Worm (Caenorhabditis elegans) whole organism, L3 larva: ENCODE results near the gene nhr-193.

Experiments
- R02D3.7 ChIP-seq: fragments of 150-350 bp; optimal IDR thresholded peaks from 2 replicates; lab custom pipeline; 2014; ENCODE audit warnings: missing biosample characterization, missing genetic modification characterization
- ZK546.5 ChIP-seq: sonication (generic microtip); optimal IDR thresholded peaks from 2 replicates; lab custom pipeline; 2017; ENCODE audit warnings: missing biosample characterization, missing genetic modification characterization
- ama-1 ChIP-seq: fragments of 150-350 bp; optimal IDR thresholded peaks from 2 replicates; lab custom pipeline; 2018
- daf-12 ChIP-seq: fragments of 150-350 bp; optimal IDR thresholded peaks from 2 replicates; lab custom pipeline; 2014; ENCODE audit warnings: missing biosample characterization, missing genetic modification reagents, missing genetic modification characterization
- elt-3 ChIP-seq, 3 experiments: fragments of 150-350 bp in 1 of 3; sonication (generic microtip) in 2 of 3; optimal IDR thresholded peaks; 2 replicates in 2 of 3; 4 replicates in 1 of 3; lab custom pipeline; 2014 to 2017; ENCODE audit warnings: missing biosample characterization in 3 of 3, missing genetic modification characterization in 3 of 3
- fkh-10 ChIP-seq: sonication (generic microtip); optimal IDR thresholded peaks from 2 replicates; lab custom pipeline; 2017; ENCODE audit warnings: missing biosample characterization, missing genetic modification reagents, missing genetic modification characterization
- fos-1 ChIP-seq: fragments of 150-350 bp; optimal IDR thresholded peaks from 2 replicates; lab custom pipeline; 2014; ENCODE audit warnings: missing biosample characterization, missing genetic modification characterization
- jun-1 ChIP-seq: fragments of 150-350 bp; optimal IDR thresholded peaks from 2 replicates; lab custom pipeline; 2014; ENCODE audit warnings: missing biosample characterization, missing genetic modification reagents, missing genetic modification characterization
- nhr-11 ChIP-seq: fragments of 150-350 bp; optimal IDR thresholded peaks from 2 replicates; lab custom pipeline; 2014; ENCODE audit warnings: missing biosample characterization, missing genetic modification characterization
- unc-39 ChIP-seq: sonication (generic microtip); optimal IDR thresholded peaks from 4 replicates; lab custom pipeline; 2017; ENCODE audit warnings: missing biosample characterization, missing genetic modification characterization
- unc-62 ChIP-seq: fragments of 150-350 bp; sonication (generic microtip); optimal IDR thresholded peaks from 4 replicates; lab custom pipeline; 2014; ENCODE audit warnings: missing biosample characterization, missing genetic modification reagents, missing genetic modification characterization
- zag-1 ChIP-seq: fragments of 150-350 bp; optimal IDR thresholded peaks from 2 replicates; lab custom pipeline; 2014; ENCODE audit warnings: missing biosample characterization, missing genetic modification characterization
- ztf-4 ChIP-seq: fragments of 150-350 bp; optimal IDR thresholded peaks from 2 replicates; lab custom pipeline; 2014; ENCODE audit warnings: missing biosample characterization, missing genetic modification characterization

- TF ChIP-seq jun-1 (tag; lab: Kevin White, UChicago) (no peak), ama-1 (lab: Kevin White, UChicago) (no peak), nhr-11 (tag; lab: Kevin White, UChicago) (no peak), fos-1 (tag; lab: Kevin White, UChicago) (no peak), daf-12 (tag; lab: Kevin White, UChicago) (no peak), unc-39 (no peak), unc-62 (GFP tag; lab: Kevin White, UChicago) (no peak), ZK546.5 (no peak), R02D3.7 (tag; lab: Kevin White, UChicago) (no peak), ztf-4 (no peak), fkh-10 (GFP tag; lab: Kevin White, UChicago) (no peak), zag-1 (tag; lab: Kevin White, UChicago) (no peak), elt-3 (tag; optimal IDR thresholded peaks at IDR 0.05; lab: Kevin White, UChicago) (no peak)
Observed at ce11 chrV:16346406-16347108, 4.4 kb downstream of the nhr-193 start, which contains the start of the genes W08G11.5 and W08G11.1.
